Fruit fly (Drosophila melanogaster): Measurements from ENCODE around the gene lectin-30A.

DNA sequence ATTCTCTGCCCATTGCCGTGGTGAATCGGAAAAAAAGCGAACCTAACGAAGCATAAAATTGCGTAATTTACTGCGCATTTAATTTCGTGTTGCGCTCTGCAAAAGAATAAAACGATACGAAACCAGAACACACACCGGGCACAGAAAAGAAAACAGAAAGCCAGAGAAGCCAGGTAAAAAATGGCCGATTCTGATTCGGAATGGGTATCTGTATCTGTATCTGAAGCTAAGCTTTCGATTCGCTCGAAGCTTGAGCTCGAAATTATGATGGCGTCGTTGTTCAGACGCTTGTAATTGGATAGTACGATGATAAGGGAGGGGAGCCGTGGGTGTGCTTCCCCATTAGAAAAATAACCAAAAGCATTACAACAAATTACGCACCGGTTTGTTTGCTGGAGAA, 31.4 kb downstream of the lectin-30A start:
- TF ChIP-seq CTCF (optimal IDR thresholded peaks at IDR 0.05) (no peak), CG8478 (optimal IDR thresholded peaks at IDR 0.05) (no peak)

Data from S2 (cell line).